Fruit fly (Drosophila melanogaster) whole organism, pupa: Measurements from ENCODE around the gene sdt.

Experiments
- CG12605 ChIP-seq: fragments of 200-800 bp; sonication (Bioruptor generic); IDR thresholded peaks from 2 replicates; pipeline ENCODE4 v1.3.6; 2022; ENCODE audit warnings: missing biosample characterization, missing genetic modification characterization
- CG13204 ChIP-seq: fragments of 200-800 bp; sonication (Bioruptor generic); optimal IDR thresholded peaks from 2 replicates; lab custom pipeline; 2018; ENCODE audit warnings: missing biosample characterization, mild to moderate bottlenecking, missing genetic modification characterization, moderate library complexity
- CG32121 ChIP-seq: fragments of 200-800 bp; sonication (Bioruptor generic); IDR thresholded peaks from 2 replicates; pipeline ENCODE4 v1.3.6; 2022; ENCODE audit warnings: missing biosample characterization, missing genetic modification characterization
- CG34367 ChIP-seq: fragments of 200-800 bp; sonication (Bioruptor generic); optimal IDR thresholded peaks from 2 replicates; lab custom pipeline; 2018; ENCODE audit warnings: missing biosample characterization, mild to moderate bottlenecking, missing genetic modification characterization
- CG4496 ChIP-seq: fragments of 200-800 bp; sonication (Bioruptor generic); IDR thresholded peaks from 3 replicates; pipeline ENCODE4 v1.3.6; 2022; ENCODE audit warnings: missing biosample characterization, missing genetic modification characterization
- CG9948 ChIP-seq: fragments of 200-800 bp; sonication (Bioruptor generic); optimal IDR thresholded peaks from 2 replicates; lab custom pipeline; 2018; ENCODE audit warnings: missing biosample characterization, mild to moderate bottlenecking, missing genetic modification characterization, moderate library complexity
- EcR ChIP-seq: fragments of 200-800 bp; sonication (Bioruptor generic); optimal IDR thresholded peaks from 3 replicates; lab custom pipeline; 2019; ENCODE audit warnings: missing biosample characterization, missing genetic modification characterization, mild to moderate bottlenecking, moderate library complexity, missing genetic modification reagents
- Ets98B ChIP-seq: fragments of 200-800 bp; sonication (Bioruptor generic); IDR thresholded peaks from 2 replicates; pipeline ENCODE4 v1.3.6; 2022; ENCODE audit warnings: missing biosample characterization, missing genetic modification characterization
- Pif1B ChIP-seq: fragments of 200-800 bp; sonication (Bioruptor generic); optimal IDR thresholded peaks from 3 replicates; lab custom pipeline; 2016; ENCODE audit warnings: missing biosample characterization, missing genetic modification characterization
- Snoo ChIP-seq: fragments of 200-800 bp; sonication (Bioruptor generic); optimal IDR thresholded peaks from 3 replicates; lab custom pipeline; 2017; ENCODE audit warnings: missing biosample characterization, mild to moderate bottlenecking, missing genetic modification characterization, inconsistent platforms
- gl ChIP-seq: fragments of 200-800 bp; sonication (Bioruptor generic); optimal IDR thresholded peaks from 2 replicates; lab custom pipeline; 2018; ENCODE audit warnings: missing biosample characterization, mild to moderate bottlenecking, missing genetic modification characterization

DNA sequence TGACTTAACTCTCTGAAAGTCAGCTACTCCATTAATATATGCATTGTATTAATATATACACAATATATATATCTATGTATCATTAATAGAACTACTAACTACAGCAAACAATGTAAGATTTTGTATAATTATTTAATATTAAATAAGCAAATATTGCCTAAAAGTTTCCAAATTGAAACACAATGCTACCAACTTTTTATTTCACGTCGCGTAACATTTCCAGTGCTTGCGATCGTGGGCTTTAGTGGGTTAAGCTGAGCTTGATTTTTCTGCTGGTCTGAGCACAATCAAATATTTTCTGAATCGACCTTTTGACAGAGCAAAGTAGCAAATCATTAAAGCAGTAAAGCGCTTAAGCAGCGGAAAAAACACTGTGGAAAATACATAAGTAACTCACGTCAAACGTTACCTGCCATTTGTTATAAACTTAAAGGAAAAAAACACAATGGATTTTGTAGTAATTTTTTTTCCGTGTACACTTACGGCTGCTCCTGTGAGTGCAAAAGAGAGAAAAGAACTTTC, 80.0 kb downstream of the sdt start:
- TF ChIP-seq CG34367, result no peak
- TF ChIP-seq CG32121, result no peak; the same call in 1 of the 2 replicates
- no peak for TF ChIP-seq CG4496 (GFP tag; lab: Robert Waterston, UW)
- TF ChIP-seq CG9948, result no peak
- TF ChIP-seq Ets98B (GFP tag; lab: Robert Waterston, UW), result no peak
- TF ChIP-seq gl (tag; lab: Kevin White, UChicago), result no peak
- TF ChIP-seq Pif1B (GFP tag; lab: Kevin White, UChicago), result no peak
- TF ChIP-seq CG12605 (GFP tag; lab: Robert Waterston, UW), result no peak
- TF ChIP-seq CG13204 (GFP tag; lab: Kevin White, UChicago), result no peak
- no peak for TF ChIP-seq Snoo (tag; lab: Kevin White, UChicago)
- TF ChIP-seq EcR (GFP tag; lab: Kevin White, UChicago), result no peak
